Worm (Caenorhabditis elegans): ENCODE data around the gene kin-15.
"Not testable (repeated sequence)": the region's sequence is repeated elsewhere in the genome, so short reads cannot be mapped to it uniquely, and the experiment has no call there.

The kin-15 gene

ce11 chrII:9474367-9475105, 41.0 kb upstream of the kin-15 start, which contains the start of the genes chil-25 and chil-26:
Gene chil-25, minus strand, starts transcription at chrII:9474467.
Gene chil-26, plus strand, starts transcription at chrII:9475055.
- TF ChIP-seq nhr-11 (tag; optimal IDR thresholded peaks at IDR 0.05): no peak
- no peak for TF ChIP-seq skn-1 (tag; optimal IDR thresholded peaks at IDR 0.05)
- TF ChIP-seq sma-9 (GFP tag; optimal IDR thresholded peaks at IDR 0.05): no peak
- no peak for TF ChIP-seq sma-9 (tag; optimal IDR thresholded peaks at IDR 0.05)
- TF ChIP-seq lin-11 (tag; optimal IDR thresholded peaks at IDR 0.05): no peak
- no peak for TF ChIP-seq nhr-21 (tag; optimal IDR thresholded peaks at IDR 0.05)

DNA sequence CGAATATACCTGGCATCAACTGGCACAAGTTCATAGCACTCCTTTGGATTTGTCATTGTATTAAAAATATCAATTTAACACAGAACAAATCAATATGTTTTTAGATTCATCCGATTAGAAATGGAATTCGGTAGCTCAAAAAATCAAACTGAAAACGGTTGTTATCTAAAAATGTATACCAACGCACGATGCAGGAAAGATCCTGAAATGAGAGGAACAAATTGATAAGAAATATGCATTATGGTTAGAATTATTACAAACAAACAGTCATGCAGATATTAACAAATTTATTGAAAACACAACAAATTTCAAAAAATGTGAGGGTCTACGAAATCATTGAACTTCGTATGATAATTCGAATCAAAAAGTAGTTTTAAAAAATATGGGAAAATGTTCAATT, 36.5 kb upstream of the kin-15 start, which contains the start of gene T19H5.6:
T19H5.6 (minus strand) TSS at position 195 of the 400 bp plus-strand sequence.
- TF ChIP-seq lin-39 (tag; optimal IDR thresholded peaks at IDR 0.05): no peak
- no peak for TF ChIP-seq F13H6.1 (tag; optimal IDR thresholded peaks at IDR 0.05)
- TF ChIP-seq elt-3 (tag; optimal IDR thresholded peaks at IDR 0.05): no peak
- TF ChIP-seq fos-1 (tag; optimal IDR thresholded peaks at IDR 0.05): peak; percentile 59

DNA sequence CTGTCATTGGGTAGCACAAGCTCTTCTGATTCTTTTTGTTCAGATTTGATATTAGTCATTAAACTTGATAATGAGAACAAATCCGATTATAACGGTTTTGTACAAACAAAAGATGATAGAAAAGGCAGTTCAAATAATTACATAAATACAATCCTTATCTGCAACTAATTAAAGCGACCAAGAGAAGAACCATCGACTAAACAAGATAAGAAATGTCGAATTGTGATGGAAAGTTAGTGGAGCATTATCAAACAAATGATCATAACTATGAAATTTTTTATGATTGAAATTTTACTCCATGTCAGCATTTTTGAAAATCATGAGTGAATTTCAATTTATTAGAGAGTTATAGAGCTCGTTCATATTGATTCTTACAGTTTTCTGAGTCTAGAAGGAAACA, 34.9 kb upstream of the kin-15 start, which contains the start of gene chil-23:
chil-23 (minus strand) TSS at position 198 of the 400 bp plus-strand sequence.
- TF ChIP-seq nhr-6 (tag; optimal IDR thresholded peaks at IDR 0.05) (no peak), blmp-1 (tag; optimal IDR thresholded peaks at IDR 0.05; ENCODE audit: insufficient read depth) (no peak), gmeb-1 (tag; optimal IDR thresholded peaks at IDR 0.05) (no peak), nhr-21 (tag; optimal IDR thresholded peaks at IDR 0.05) (no peak), ztf-11 (tag; optimal IDR thresholded peaks at IDR 0.05) (no peak), nhr-11 (tag; optimal IDR thresholded peaks at IDR 0.05) (no peak), skn-1 (tag; optimal IDR thresholded peaks at IDR 0.05) (peak; percentile 48), ZK546.5 (tag; optimal IDR thresholded peaks at IDR 0.05) (no peak), nhr-10 (tag; optimal IDR thresholded peaks at IDR 0.05) (no peak), ztf-4 (tag; optimal IDR thresholded peaks at IDR 0.05) (no peak), sma-9 (GFP tag; optimal IDR thresholded peaks at IDR 0.05) (peak; percentile 60), sma-9 (tag; optimal IDR thresholded peaks at IDR 0.05) (no peak), egl-27 (tag; optimal IDR thresholded peaks at IDR 0.05) (no peak), F13H6.1 (tag; optimal IDR thresholded peaks at IDR 0.05) (no peak), lin-11 (tag; optimal IDR thresholded peaks at IDR 0.05) (no peak), crh-2 (tag; optimal IDR thresholded peaks at IDR 0.05) (peak; percentile 23), elt-3 (tag; optimal IDR thresholded peaks at IDR 0.05) (no peak), fos-1 (tag; optimal IDR thresholded peaks at IDR 0.05) (peak; percentile 89)

ce11 chrII:9466095-9466494, 32.6 kb upstream of the kin-15 start, which contains the start of gene chil-22:
Gene chil-22, minus strand, starts transcription at chrII:9466195.
- TF ChIP-seq lsy-2 (tag; optimal IDR thresholded peaks at IDR 0.05): no peak
- no peak for TF ChIP-seq nhr-10 (tag; optimal IDR thresholded peaks at IDR 0.05)
- no peak for TF ChIP-seq ZK546.5 (tag; optimal IDR thresholded peaks at IDR 0.05)
- TF ChIP-seq R02D3.7 (tag; optimal IDR thresholded peaks at IDR 0.05): no peak
- TF ChIP-seq sma-9 (GFP tag; optimal IDR thresholded peaks at IDR 0.05): no peak
- no peak for TF ChIP-seq sma-9 (tag; optimal IDR thresholded peaks at IDR 0.05)
- no peak for TF ChIP-seq dmd-4 (tag; optimal IDR thresholded peaks at IDR 0.05)
- TF ChIP-seq ztf-4 (tag; optimal IDR thresholded peaks at IDR 0.05): no peak
- no peak for TF ChIP-seq ztf-11 (tag; optimal IDR thresholded peaks at IDR 0.05)

DNA sequence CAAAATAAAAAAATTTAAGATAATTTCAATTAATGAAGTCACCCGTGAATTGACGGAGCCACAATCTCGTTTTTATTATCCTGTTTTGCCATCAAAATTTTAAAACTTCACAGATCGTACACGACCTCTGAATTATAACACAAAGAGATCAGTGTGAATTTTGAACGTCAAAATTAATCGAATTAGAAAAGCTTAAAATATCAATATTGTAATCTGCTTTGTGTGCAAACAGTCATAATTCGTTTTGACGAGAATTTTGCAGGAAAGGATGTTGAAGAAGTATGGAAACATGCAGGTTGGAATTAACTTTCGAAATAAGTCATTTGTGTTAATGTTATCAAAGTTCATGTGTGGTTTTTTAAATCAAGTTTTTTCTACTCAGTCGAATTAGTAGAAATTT, 28.4 kb upstream of the kin-15 start, which contains the start of gene chil-21:
chil-21 (minus strand) TSS at position 101 of the 400 bp plus-strand sequence.
- TF ChIP-seq ztf-4, lin-39, nhr-25 (tag; optimal IDR thresholded peaks at IDR 0.05): not testable (repeated sequence)

ce11 chrII:9459462-9459861, 26.0 kb upstream of the kin-15 start, which contains the start of gene R09D1.14:
Gene R09D1.14, minus strand, starts transcription at chrII:9459562.
- TF ChIP-seq ztf-11, nhr-237, C34F6.9 (tag; optimal IDR thresholded peaks at IDR 0.05): not testable (repeated sequence)

ce11 chrII:9454304-9454703, 20.8 kb upstream of the kin-15 start, which contains the start of gene chil-19:
Gene chil-19, minus strand, starts transcription at chrII:9454404.
- TF ChIP-seq lsy-2 (tag; optimal IDR thresholded peaks at IDR 0.05) (no peak), peb-1 (tag; optimal IDR thresholded peaks at IDR 0.05) (no peak), ama-1 (optimal IDR thresholded peaks at IDR 0.05) (no peak), nhr-237 (tag; optimal IDR thresholded peaks at IDR 0.05) (no peak), sma-3 (GFP tag; optimal IDR thresholded peaks at IDR 0.05) (no peak)
